Worm (Caenorhabditis elegans) whole organism, midembryonic: Measurements from ENCODE around the gene ugt-4.

Source experiments
- flt-1 ChIP-seq: fragments of 200-800 bp; sonication (Bioruptor generic); IDR thresholded peaks from 2 replicates; pipeline ENCODE4 v1.3.6; 2022; ENCODE audit warnings: missing genetic modification characterization, missing compliant biosample characterization
- ztf-29 ChIP-seq: fragments of 200-800 bp; sonication (Bioruptor generic); IDR thresholded peaks from 2 replicates; pipeline ENCODE4 v1.3.6; 2022; ENCODE audit warnings: missing genetic modification reagents, missing genetic modification characterization, missing compliant biosample characterization

DNA sequence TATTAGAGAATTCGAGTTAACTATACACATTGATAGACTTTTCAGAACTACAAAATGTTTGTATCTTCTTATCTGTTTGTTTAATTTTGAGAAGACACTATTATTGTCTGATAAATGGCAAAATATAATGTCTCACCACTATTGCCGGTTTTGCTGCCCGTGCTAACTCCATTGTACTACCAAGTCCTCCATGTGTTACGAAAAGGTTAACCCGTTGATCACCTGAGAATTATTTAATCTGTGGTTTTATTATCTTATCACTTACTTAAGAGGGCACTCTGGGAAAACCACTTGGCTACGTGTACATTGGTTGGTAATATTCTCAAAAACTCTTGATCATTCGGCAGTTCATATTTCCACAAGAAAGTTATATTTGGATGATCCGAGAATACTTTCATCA lies 791 bp upstream of the ugt-4 start:
- TF ChIP-seq flt-1 (GFP tag; lab: Robert Waterston, UW): no peak
- no peak for TF ChIP-seq ztf-29 (GFP tag; lab: Robert Waterston, UW)
